Worm (Caenorhabditis elegans) whole organism, L3 larva: Measurements from ENCODE around the gene R12C12.7.
A peak's percentile ranks its signal among the peaks of the same experiment; 100 is the strongest.

Source experiments
- ama-1 ChIP-seq: fragments of 150-350 bp; optimal IDR thresholded peaks from 2 replicates; lab custom pipeline; 2018
- egl-27 ChIP-seq: sonication (generic microtip); optimal IDR thresholded peaks from 4 replicates; lab custom pipeline; 2017; ENCODE audit warnings: missing biosample characterization, missing genetic modification reagents, missing genetic modification characterization
- egl-5 ChIP-seq: fragments of 150-350 bp; optimal IDR thresholded peaks from 2 replicates; lab custom pipeline; 2017; ENCODE audit warnings: missing biosample characterization, missing genetic modification reagents, missing genetic modification characterization, inconsistent platforms
- elt-3 ChIP-seq, 3 experiments: fragments of 150-350 bp in 1 of 3; sonication (generic microtip) in 2 of 3; optimal IDR thresholded peaks; 2 replicates in 2 of 3; 4 replicates in 1 of 3; lab custom pipeline; 2014 to 2017; ENCODE audit warnings: missing biosample characterization in 3 of 3, missing genetic modification characterization in 3 of 3
- fkh-2 ChIP-seq: fragments of 150-350 bp; optimal IDR thresholded peaks from 2 replicates; lab custom pipeline; 2014; ENCODE audit warnings: missing biosample characterization, missing genetic modification reagents, missing genetic modification characterization
- fos-1 ChIP-seq: fragments of 150-350 bp; optimal IDR thresholded peaks from 2 replicates; lab custom pipeline; 2014; ENCODE audit warnings: missing biosample characterization, missing genetic modification characterization
- jun-1 ChIP-seq: fragments of 150-350 bp; optimal IDR thresholded peaks from 2 replicates; lab custom pipeline; 2014; ENCODE audit warnings: missing biosample characterization, missing genetic modification reagents, missing genetic modification characterization
- lin-39 ChIP-seq: fragments of 150-350 bp; optimal IDR thresholded peaks from 2 replicates; lab custom pipeline; 2018; ENCODE audit warnings: missing biosample characterization, missing genetic modification reagents, missing genetic modification characterization
- nhr-11 ChIP-seq: fragments of 150-350 bp; optimal IDR thresholded peaks from 2 replicates; lab custom pipeline; 2014; ENCODE audit warnings: missing biosample characterization, missing genetic modification characterization
- nhr-237 ChIP-seq: fragments of 150-350 bp; optimal IDR thresholded peaks from 2 replicates; lab custom pipeline; 2014; ENCODE audit warnings: missing biosample characterization, missing genetic modification characterization
- pha-4 ChIP-seq: fragments of 150-350 bp; optimal IDR thresholded peaks from 2 replicates; lab custom pipeline; 2014; ENCODE audit warnings: missing biosample characterization, missing genetic modification reagents, missing genetic modification characterization
- pqm-1 ChIP-seq: fragments of 150-350 bp; optimal IDR thresholded peaks from 2 replicates; lab custom pipeline; 2017; ENCODE audit warnings: missing biosample characterization, missing genetic modification characterization, inconsistent platforms
- tbx-2 ChIP-seq: sonication (generic microtip); optimal IDR thresholded peaks from 2 replicates; lab custom pipeline; 2016; ENCODE audit warnings: mild to moderate bottlenecking, missing genetic modification characterization, missing compliant biosample characterization
- ztf-4 ChIP-seq: fragments of 150-350 bp; optimal IDR thresholded peaks from 2 replicates; lab custom pipeline; 2014; ENCODE audit warnings: missing biosample characterization, missing genetic modification characterization

DNA sequence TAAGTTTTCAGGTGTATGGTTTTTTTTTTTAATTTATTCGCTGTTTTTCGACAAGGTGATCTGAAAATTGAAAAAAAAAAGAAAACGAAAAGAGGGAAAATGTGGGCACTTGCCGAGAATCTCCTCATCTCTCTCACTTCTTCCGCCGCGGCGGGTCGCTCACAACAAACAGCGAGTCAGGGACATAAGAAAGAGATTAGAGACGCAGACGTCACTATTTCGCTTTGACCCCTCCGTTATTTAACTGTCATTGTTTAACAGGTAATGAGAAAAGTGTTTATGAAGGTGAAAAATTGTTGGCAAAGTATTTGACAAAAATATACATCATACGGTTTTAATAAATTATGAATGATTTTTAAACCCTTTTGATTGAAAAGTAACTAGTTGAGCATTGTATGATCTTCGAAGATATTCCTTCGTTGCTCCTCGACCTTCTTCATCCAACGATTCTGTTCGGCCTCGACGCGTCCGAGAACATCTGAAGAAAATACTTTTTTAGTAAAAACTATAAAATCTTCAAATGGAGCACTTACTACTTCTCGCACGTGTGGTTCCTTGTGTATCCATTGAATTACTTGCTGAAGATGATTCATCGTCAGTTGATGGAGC lies 9.7 kb downstream of the R12C12.7 start:
- TF ChIP-seq lin-39 (peak; percentile 8), tbx-2 (no peak), elt-3 (tag; optimal IDR thresholded peaks at IDR 0.05; lab: Kevin White, UChicago) (no peak), fos-1 (tag; lab: Kevin White, UChicago) (no peak), fkh-2 (no peak), pha-4 (tag; lab: Kevin White, UChicago) (peak; percentile 49), egl-5 (tag; lab: Kevin White, UChicago) (peak; percentile 30), nhr-237 (no peak), nhr-11 (tag; lab: Kevin White, UChicago) (no peak), egl-27 (tag; lab: Kevin White, UChicago) (no peak), ztf-4 (tag; lab: Kevin White, UChicago) (no peak), ama-1 (no peak), jun-1 (tag; lab: Kevin White, UChicago) (no peak), pqm-1 (tag; lab: Kevin White, UChicago) (no peak)
